Fruit fly (Drosophila melanogaster): ENCODE results near the gene CG13318.

CG13318 gene

DNA sequence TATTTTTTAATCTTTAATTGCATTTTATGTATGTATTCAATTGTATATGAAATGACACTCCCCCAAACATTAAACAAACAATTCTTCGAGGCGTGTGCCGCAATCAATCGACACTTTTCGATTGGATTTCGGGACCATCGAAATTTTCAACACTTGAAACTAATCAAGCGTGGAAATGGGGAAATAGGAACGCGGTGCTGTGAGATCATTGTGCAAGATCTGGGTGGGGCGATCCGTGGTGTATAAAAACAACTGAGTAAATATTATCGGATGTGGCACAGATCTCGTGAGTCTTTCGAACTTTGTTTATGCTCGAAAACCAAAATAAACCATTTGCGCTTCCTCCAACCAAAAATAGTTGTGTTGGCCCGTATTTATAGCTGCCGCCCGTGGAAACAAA, 31.2 kb downstream of the CG13318 start:
- TF ChIP-seq CG9948 (tag; optimal IDR thresholded peaks at IDR 0.05) (no peak), Snoo (tag; optimal IDR thresholded peaks at IDR 0.05) (no peak), CG10348 (GFP tag; IDR thresholded peaks at IDR 0.05) (no peak)

DNA sequence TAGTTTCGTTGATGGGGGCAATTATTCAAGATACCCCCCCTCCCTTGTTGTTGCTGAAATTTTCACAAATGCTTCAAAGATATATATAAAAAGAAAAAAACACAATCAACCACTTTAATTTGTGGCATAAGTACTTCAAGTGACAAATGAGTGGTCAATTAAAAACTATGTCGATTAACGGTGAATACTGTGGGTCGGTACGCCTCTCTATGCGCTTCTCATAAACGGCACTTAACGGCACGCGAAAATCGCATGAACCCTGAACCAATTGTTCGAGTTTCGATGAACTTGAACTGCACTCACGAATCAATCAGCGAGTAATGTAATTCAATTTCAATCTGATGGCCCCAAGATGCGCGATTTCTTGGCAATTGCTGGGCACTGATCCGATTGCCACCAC, 32.4 kb downstream of the CG13318 start:
- TF ChIP-seq CG4496 (GFP tag; IDR thresholded peaks at IDR 0.05) (no peak), CG15710 (tag; optimal IDR thresholded peaks at IDR 0.05) (no peak), D1 (tag; optimal IDR thresholded peaks at IDR 0.05) (no peak), gl (tag; optimal IDR thresholded peaks at IDR 0.05) (no peak), CG8159 (tag; optimal IDR thresholded peaks at IDR 0.05) (no peak), EcR (GFP tag; optimal IDR thresholded peaks at IDR 0.05) (no peak), Pif1A (GFP tag; optimal IDR thresholded peaks at IDR 0.05) (no peak), CG34367 (tag; optimal IDR thresholded peaks at IDR 0.05) (no peak), CG8301 (tag; optimal IDR thresholded peaks at IDR 0.05) (no peak), fd96Ca (GFP tag; IDR thresholded peaks at IDR 0.05) (no peak), Snoo (tag; optimal IDR thresholded peaks at IDR 0.05) (no peak)

DNA sequence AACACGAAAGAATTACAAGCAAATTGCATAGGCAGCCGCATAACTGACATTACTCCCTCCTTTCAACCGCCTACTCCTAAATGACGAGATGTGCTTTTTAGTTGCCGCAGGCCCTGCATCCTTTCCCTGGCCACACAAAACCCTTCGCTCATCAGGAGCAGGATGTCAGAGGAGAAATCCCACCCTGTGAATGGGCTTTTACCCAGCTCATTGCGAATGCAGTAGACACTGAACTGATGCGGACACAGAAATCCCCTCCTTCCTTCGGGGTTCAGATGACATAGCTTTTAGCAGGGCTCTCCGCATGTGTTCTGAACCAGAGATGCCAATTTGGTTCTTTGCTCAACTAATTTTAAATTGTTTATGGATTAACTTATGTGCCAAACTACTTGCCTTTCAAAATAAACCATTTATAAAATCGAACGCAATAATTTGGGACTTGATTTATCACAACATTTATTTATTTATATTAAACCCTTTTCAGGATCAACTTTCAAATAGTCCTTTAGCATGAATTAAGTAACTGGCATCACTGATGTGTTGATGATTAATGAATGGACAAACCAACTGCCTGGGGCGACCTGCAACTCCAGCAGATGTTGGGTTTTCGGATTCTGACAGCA, 33.2 kb downstream of the CG13318 start:
- peak; percentile 31 for TF ChIP-seq Snoo (tag; optimal IDR thresholded peaks at IDR 0.05)
- TF ChIP-seq CG15710 (tag; optimal IDR thresholded peaks at IDR 0.05) = peak; percentile 34
- TF ChIP-seq Pif1B (GFP tag; optimal IDR thresholded peaks at IDR 0.05) = no peak
- TF ChIP-seq rn (GFP tag; IDR thresholded peaks at IDR 0.05) = no peak
- TF ChIP-seq CG17806 (tag; optimal IDR thresholded peaks at IDR 0.05) = peak; percentile 49
- peak; percentile 76 for TF ChIP-seq CG8159 (tag; optimal IDR thresholded peaks at IDR 0.05)
- TF ChIP-seq CG14655 (GFP tag; optimal IDR thresholded peaks at IDR 0.05) = no peak
- peak; percentile 11 for TF ChIP-seq CG9948 (tag; optimal IDR thresholded peaks at IDR 0.05)

DNA sequence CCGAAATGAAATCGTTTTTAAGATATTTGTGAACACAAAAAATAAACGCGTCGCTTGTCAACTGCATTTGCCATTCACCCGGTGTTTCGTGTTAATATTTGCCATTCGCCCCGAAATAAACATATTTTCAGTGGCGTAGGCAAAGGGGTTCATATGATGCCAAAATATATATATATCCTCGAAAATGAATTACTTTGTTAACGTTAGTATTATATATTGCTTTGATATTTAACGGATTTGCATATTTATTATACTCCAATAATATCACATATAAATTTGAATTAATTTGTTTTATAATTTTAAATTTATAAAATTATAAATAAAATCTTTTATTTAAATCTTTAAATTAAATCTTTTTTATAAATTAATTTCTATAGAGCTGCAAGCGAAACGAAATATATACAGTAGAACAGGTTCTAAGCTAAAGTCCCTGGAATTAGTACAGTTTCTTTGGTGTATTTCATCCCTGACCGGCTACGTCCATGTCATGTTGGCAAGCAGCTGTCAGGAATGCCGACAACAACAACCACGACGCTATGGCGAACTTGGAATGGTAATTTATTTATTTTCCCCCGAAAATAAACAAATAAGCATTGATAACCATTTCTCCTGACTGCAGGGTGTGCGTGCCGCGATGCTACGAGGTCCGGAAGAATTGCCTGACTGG, 40.8 kb downstream of the CG13318 start, which contains the start of the genes M1BP and CG8202:
Gene M1BP, minus strand, starts transcription at position 102 of the 667 bp plus-strand sequence.
Gene CG8202, plus strand, starts transcription at position 495 of the 667 bp plus-strand sequence.
- TF ChIP-seq Pif1A (GFP tag; optimal IDR thresholded peaks at IDR 0.05) = no peak
- TF ChIP-seq Snoo (tag; optimal IDR thresholded peaks at IDR 0.05) = peak; percentile 88
- peak; percentile 54; the same call in 1 of the 2 replicates for TF ChIP-seq Ets98B (GFP tag; IDR thresholded peaks at IDR 0.05)
- TF ChIP-seq CG15710 (tag; optimal IDR thresholded peaks at IDR 0.05) = peak; percentile 88
- no peak for TF ChIP-seq CG14655 (GFP tag; optimal IDR thresholded peaks at IDR 0.05)
- peak; percentile 68 for TF ChIP-seq CG4496 (GFP tag; IDR thresholded peaks at IDR 0.05)
- no peak for TF ChIP-seq CG8301 (tag; optimal IDR thresholded peaks at IDR 0.05)
- 0 out of 2 replicates have a peak, but pooled peaks have one; percentile 31 for TF ChIP-seq CG12605 (GFP tag; IDR thresholded peaks at IDR 0.05)
- TF ChIP-seq CG8159 (tag; optimal IDR thresholded peaks at IDR 0.05) = peak; percentile 98
- TF ChIP-seq CG10348 (GFP tag; IDR thresholded peaks at IDR 0.05) = no peak
- no peak for TF ChIP-seq D1 (tag; optimal IDR thresholded peaks at IDR 0.05)
- TF ChIP-seq CG32121 (GFP tag; IDR thresholded peaks at IDR 0.05) = peak; percentile 64
- TF ChIP-seq EcR (GFP tag; optimal IDR thresholded peaks at IDR 0.05) = no peak
- peak; percentile 73 for TF ChIP-seq CG17806 (tag; optimal IDR thresholded peaks at IDR 0.05)
- TF ChIP-seq CG13204 (GFP tag; optimal IDR thresholded peaks at IDR 0.05) = no peak
- TF ChIP-seq CG9948 (tag; optimal IDR thresholded peaks at IDR 0.05) = peak; percentile 85
- no peak for TF ChIP-seq rn (GFP tag; IDR thresholded peaks at IDR 0.05)
- no peak for TF ChIP-seq Pif1B (GFP tag; optimal IDR thresholded peaks at IDR 0.05)
- peak; percentile 63; the same call in 2 of the 3 replicates for TF ChIP-seq fd96Ca (GFP tag; IDR thresholded peaks at IDR 0.05)
- no peak for TF ChIP-seq gl (tag; optimal IDR thresholded peaks at IDR 0.05)
- TF ChIP-seq CG34367 (tag; optimal IDR thresholded peaks at IDR 0.05) = peak; percentile 72

DNA sequence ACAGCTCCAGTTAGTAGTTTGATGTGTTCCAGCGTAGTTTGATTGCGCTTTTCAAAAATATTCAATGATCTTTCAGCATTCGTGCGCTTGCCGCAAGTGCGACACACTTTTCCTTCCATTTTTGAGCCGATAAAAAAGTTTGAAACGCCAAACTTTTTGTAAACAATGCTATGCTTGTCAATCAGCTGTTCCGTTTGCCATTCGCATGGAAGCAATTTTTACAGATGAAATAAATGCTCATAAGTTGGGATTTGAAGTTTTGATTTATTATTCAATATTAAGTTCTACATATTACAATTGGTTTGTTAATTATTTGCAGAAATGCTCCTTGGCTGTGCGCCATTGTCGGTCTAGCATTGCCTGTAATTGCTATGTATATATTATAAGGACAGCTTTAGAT, 42.9 kb downstream of the CG13318 start, which contains the start of gene ranshi:
Gene ranshi, minus strand, starts transcription at position 152 of the 400 bp plus-strand sequence.
- no peak for TF ChIP-seq Pif1B (GFP tag; optimal IDR thresholded peaks at IDR 0.05)
- TF ChIP-seq CG15710 (tag; optimal IDR thresholded peaks at IDR 0.05) = no peak
- TF ChIP-seq gl (tag; optimal IDR thresholded peaks at IDR 0.05) = no peak
- TF ChIP-seq fd96Ca (GFP tag; IDR thresholded peaks at IDR 0.05) = no peak
- TF ChIP-seq Ets98B (GFP tag; IDR thresholded peaks at IDR 0.05) = no peak
- TF ChIP-seq CG10348 (GFP tag; IDR thresholded peaks at IDR 0.05) = no peak
- TF ChIP-seq CG4496 (GFP tag; IDR thresholded peaks at IDR 0.05) = no peak
- no peak for TF ChIP-seq CG34367 (tag; optimal IDR thresholded peaks at IDR 0.05)
- TF ChIP-seq CG8301 (tag; optimal IDR thresholded peaks at IDR 0.05) = no peak
- TF ChIP-seq Pif1A (GFP tag; optimal IDR thresholded peaks at IDR 0.05) = no peak
- no peak for TF ChIP-seq CG32121 (GFP tag; IDR thresholded peaks at IDR 0.05)

DNA sequence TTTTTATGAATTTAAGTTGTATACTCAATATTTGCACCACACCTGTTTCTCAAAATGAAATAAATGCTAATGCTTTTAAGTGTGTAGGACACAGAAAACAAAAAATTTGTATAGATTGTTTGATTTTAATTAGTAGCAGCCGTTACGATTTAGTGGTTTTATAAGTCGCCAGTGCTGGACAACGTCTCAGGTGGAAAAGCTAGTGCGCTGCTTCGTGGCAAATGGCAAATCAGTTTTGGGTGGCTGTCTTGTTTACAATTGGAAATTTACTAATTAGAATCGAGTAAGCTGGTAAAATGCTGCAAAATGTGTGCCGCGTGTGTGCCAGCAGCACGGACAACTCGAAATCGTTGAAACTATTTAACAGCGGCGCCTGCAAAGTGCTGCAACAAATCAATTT, 45.9 kb downstream of the CG13318 start, which contains the start of gene CG8159:
Gene CG8159, plus strand, starts transcription at position 223 of the 400 bp plus-strand sequence.
- TF ChIP-seq Pif1A (GFP tag; optimal IDR thresholded peaks at IDR 0.05) (no peak), CG8159 (tag; optimal IDR thresholded peaks at IDR 0.05) (no peak), CG34367 (tag; optimal IDR thresholded peaks at IDR 0.05) (no peak), CG15710 (tag; optimal IDR thresholded peaks at IDR 0.05) (no peak), CG32121 (GFP tag; IDR thresholded peaks at IDR 0.05) (no peak), Snoo (tag; optimal IDR thresholded peaks at IDR 0.05) (no peak), Ets98B (GFP tag; IDR thresholded peaks at IDR 0.05) (no peak), CG10348 (GFP tag; IDR thresholded peaks at IDR 0.05) (no peak), D1 (tag; optimal IDR thresholded peaks at IDR 0.05) (no peak), CG14655 (GFP tag; optimal IDR thresholded peaks at IDR 0.05) (no peak), CG17806 (tag; optimal IDR thresholded peaks at IDR 0.05) (no peak), EcR (GFP tag; optimal IDR thresholded peaks at IDR 0.05) (no peak), fd96Ca (GFP tag; IDR thresholded peaks at IDR 0.05) (no peak), Pif1B (GFP tag; optimal IDR thresholded peaks at IDR 0.05) (no peak), CG4496 (GFP tag; IDR thresholded peaks at IDR 0.05) (no peak), rn (GFP tag; IDR thresholded peaks at IDR 0.05) (no peak)

Data from whole organism, pupa.